Worm (Caenorhabditis elegans) whole organism, L2 larva: ENCODE data around the gene F17H10.1.

Experiments
- elt-3 ChIP-seq: sonication (generic microtip); optimal IDR thresholded peaks from 2 replicates; lab custom pipeline; 2017; ENCODE audit warnings: missing biosample characterization, missing genetic modification characterization
- mdl-1 ChIP-seq, 2 experiments: fragments of 150-350 bp in 1 of 2; sonication (generic microtip) in 1 of 2; optimal IDR thresholded peaks; 2 replicates each; lab custom pipeline; 2017; ENCODE audit warnings: missing biosample characterization in 2 of 2, missing genetic modification characterization in 2 of 2
- unc-39 ChIP-seq: fragments of 150-350 bp; optimal IDR thresholded peaks from 2 replicates; lab custom pipeline; 2014; ENCODE audit warnings: missing biosample characterization, missing genetic modification characterization

DNA sequence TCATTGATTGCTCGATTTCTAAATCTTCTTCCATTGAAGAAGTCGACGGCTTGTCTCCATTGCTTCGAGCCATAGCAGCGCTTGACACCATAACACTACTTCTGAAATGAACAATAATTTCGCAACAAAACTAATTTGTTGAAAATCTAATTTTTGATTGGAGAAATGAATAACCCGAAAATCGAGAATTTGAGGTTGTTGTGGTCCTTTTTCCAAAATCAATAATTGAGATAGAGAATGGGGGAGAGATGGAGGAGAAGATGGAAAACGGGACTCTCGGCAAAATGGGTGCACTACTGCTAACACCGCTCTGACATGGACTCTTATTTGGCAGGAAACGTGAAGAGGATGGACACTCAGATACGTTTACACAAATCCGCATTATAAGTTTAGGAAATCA lies 17.1 kb downstream of the F17H10.1 start, which contains the start of gene snx-17:
- TF ChIP-seq unc-39 (tag; lab: Kevin White, UChicago), result no peak
- TF ChIP-seq elt-3 (tag; lab: Kevin White, UChicago), result no peak
- TF ChIP-seq mdl-1 (tag; optimal IDR thresholded peaks at IDR 0.05; lab: Kevin White, UChicago), result no peak
